Worm (Caenorhabditis elegans) whole organism, L2 larva: ENCODE results near the gene dhcr-24.

Experiments
- ama-1 ChIP-seq: fragments of 150-350 bp; optimal IDR thresholded peaks from 2 replicates; lab custom pipeline; 2018; ENCODE audit warnings: inconsistent platforms
- nhr-11 ChIP-seq: fragments of 150-350 bp; optimal IDR thresholded peaks from 2 replicates; lab custom pipeline; 2014; ENCODE audit warnings: missing biosample characterization, missing genetic modification characterization

- no peak for TF ChIP-seq ama-1 (lab: Kevin White, UChicago)
- no peak for TF ChIP-seq nhr-11
These were observed 13.3 kb downstream of the dhcr-24 start for ce11 chrX:2550665-2551064.
